Worm (Caenorhabditis elegans) whole organism, young adult: ENCODE measurements around the gene Y37D8A.26.
A peak's percentile ranks its signal among the peaks of the same experiment; 100 is the strongest.

ENCODE experiments used
- D2030.7 ChIP-seq: fragments of 200-800 bp; sonication (Bioruptor generic); IDR thresholded peaks from 2 replicates; pipeline ENCODE4 v1.3.6; 2022; ENCODE audit warnings: missing genetic modification reagents, missing genetic modification characterization, missing compliant biosample characterization
- F33H1.4 ChIP-seq: fragments of 200-800 bp; sonication (Bioruptor generic); IDR thresholded peaks from 2 replicates; pipeline ENCODE4 v1.3.6; 2022; ENCODE audit warnings: missing genetic modification reagents, missing genetic modification characterization, missing compliant biosample characterization
- K12H6.12 ChIP-seq: fragments of 200-800 bp; sonication (Bioruptor generic); optimal IDR thresholded peaks from 2 replicates; lab custom pipeline; 2018; ENCODE audit warnings: mild to moderate bottlenecking, missing genetic modification characterization, missing compliant biosample characterization
- Y79H2A.3 ChIP-seq: fragments of 200-800 bp; sonication (Bioruptor generic); conservative IDR thresholded peaks from 2 replicates; pipeline ENCODE4 v1.3.6; 2022; ENCODE audit warnings: missing genetic modification reagents, missing genetic modification characterization, missing compliant biosample characterization
- ZK185.1 ChIP-seq: sonication (generic microtip); optimal IDR thresholded peaks from 2 replicates; lab custom pipeline; 2016; ENCODE audit warnings: mild to moderate bottlenecking, missing genetic modification characterization, missing compliant biosample characterization; ENCODE audit not compliant: poor library complexity, severe bottlenecking
- ama-1 ChIP-seq, 3 experiments: fragments of 150-350 bp in 1 of 3; sonication (generic microtip) in 2 of 3; optimal IDR thresholded peaks; 2 replicates each; lab custom pipeline; 2014 to 2018; ENCODE audit warnings: missing biosample characterization in 2 of 3, missing genetic modification characterization in 2 of 3, missing genetic modification reagents in 2 of 3
- aptf-2 ChIP-seq: fragments of 200-800 bp; sonication (Bioruptor generic); conservative IDR thresholded peaks from 2 replicates; pipeline ENCODE4 v1.3.6; 2022; ENCODE audit warnings: missing genetic modification reagents, missing genetic modification characterization, missing compliant biosample characterization
- aptf-3 ChIP-seq: fragments of 200-800 bp; sonication (Bioruptor generic); IDR thresholded peaks from 2 replicates; pipeline ENCODE4 v1.3.6; 2022; ENCODE audit warnings: missing genetic modification characterization, missing compliant biosample characterization
- attf-5 ChIP-seq: fragments of 200-800 bp; sonication (Bioruptor generic); optimal IDR thresholded peaks from 2 replicates; lab custom pipeline; 2018; ENCODE audit warnings: mild to moderate bottlenecking, missing genetic modification characterization, missing compliant biosample characterization
- bed-1 ChIP-seq: fragments of 200-800 bp; sonication (Bioruptor generic); IDR thresholded peaks from 2 replicates; pipeline ENCODE4 v1.3.6; 2022; ENCODE audit warnings: missing genetic modification reagents, missing genetic modification characterization, missing compliant biosample characterization
- bed-2 ChIP-seq: fragments of 200-800 bp; sonication (Bioruptor generic); IDR thresholded peaks from 2 replicates; pipeline ENCODE4 v1.3.6; 2022; ENCODE audit warnings: missing genetic modification reagents, missing genetic modification characterization, missing compliant biosample characterization
- ceh-100 ChIP-seq: fragments of 200-800 bp; sonication (Bioruptor generic); IDR thresholded peaks from 2 replicates; pipeline ENCODE4 v1.3.6; 2022; ENCODE audit warnings: missing genetic modification reagents, missing genetic modification characterization, missing compliant biosample characterization
- ceh-40 ChIP-seq: fragments of 200-800 bp; sonication (Bioruptor generic); IDR thresholded peaks from 2 replicates; pipeline ENCODE4 v1.3.6; 2022; ENCODE audit warnings: missing genetic modification characterization, missing compliant biosample characterization
- ceh-58 ChIP-seq: fragments of 200-800 bp; sonication (Bioruptor generic); IDR thresholded peaks from 2 replicates; pipeline ENCODE4 v1.3.6; 2022; ENCODE audit warnings: missing genetic modification characterization, missing compliant biosample characterization
- ceh-91 ChIP-seq: fragments of 200-800 bp; sonication (Bioruptor generic); IDR thresholded peaks from 2 replicates; pipeline ENCODE4 v1.3.6; 2022; ENCODE audit warnings: missing genetic modification reagents, missing genetic modification characterization, missing compliant biosample characterization
- dox-1 ChIP-seq: fragments of 200-800 bp; sonication (Bioruptor generic); IDR thresholded peaks from 2 replicates; pipeline ENCODE4 v1.3.6; 2022; ENCODE audit warnings: missing genetic modification reagents, missing genetic modification characterization, missing compliant biosample characterization
- dpl-1 ChIP-seq: fragments of 150-350 bp; optimal IDR thresholded peaks from 2 replicates; lab custom pipeline; 2014; ENCODE audit warnings: missing biosample characterization, missing genetic modification reagents, missing genetic modification characterization
- efl-1 ChIP-seq: fragments of 150-350 bp; optimal IDR thresholded peaks from 2 replicates; lab custom pipeline; 2014; ENCODE audit warnings: missing biosample characterization, missing genetic modification reagents, missing genetic modification characterization
- egrh-3 ChIP-seq: fragments of 200-800 bp; sonication (Bioruptor generic); IDR thresholded peaks from 2 replicates; pipeline ENCODE4 v1.3.6; 2022; ENCODE audit warnings: missing genetic modification reagents, missing genetic modification characterization, missing compliant biosample characterization
- him-1 ChIP-seq: sonication (generic microtip); optimal IDR thresholded peaks from 2 replicates; lab custom pipeline; 2016; ENCODE audit warnings: missing genotype, missing genetic modification reagents, missing genetic modification characterization, missing compliant biosample characterization
- hlh-26 ChIP-seq: fragments of 200-800 bp; sonication (Bioruptor generic); conservative IDR thresholded peaks from 2 replicates; pipeline ENCODE4 v1.3.6; 2022; ENCODE audit warnings: missing genetic modification reagents, missing genetic modification characterization, missing compliant biosample characterization
- hmg-1.2 ChIP-seq: fragments of 200-800 bp; sonication (Bioruptor generic); IDR thresholded peaks from 2 replicates; pipeline ENCODE4 v1.3.6; 2022; ENCODE audit warnings: missing genetic modification reagents, missing genetic modification characterization, missing compliant biosample characterization
- hmg-20 ChIP-seq: fragments of 200-800 bp; sonication (Bioruptor generic); IDR thresholded peaks from 2 replicates; pipeline ENCODE4 v1.3.6; 2022; ENCODE audit warnings: missing genetic modification reagents, missing genetic modification characterization, missing compliant biosample characterization
- hsf-1 ChIP-seq: fragments of 200-800 bp; sonication (Bioruptor generic); IDR thresholded peaks from 2 replicates; pipeline ENCODE4 v1.3.6; 2022; ENCODE audit warnings: missing genetic modification reagents, missing genetic modification characterization, missing compliant biosample characterization
- let-607 ChIP-seq, 2 experiments: fragments of 200-800 bp in 1 of 2; sonication (Bioruptor generic) in 1 of 2; sonication (generic microtip) in 1 of 2; optimal IDR thresholded peaks; 2 replicates each; lab custom pipeline; 2016 to 2018; ENCODE audit warnings: mild to moderate bottlenecking in 2 of 2, missing compliant biosample characterization in 2 of 2, missing genetic modification characterization in 2 of 2, moderate library complexity in 2 of 2, missing genotype in 1 of 2
- lin-54 ChIP-seq: fragments of 200-800 bp; sonication (Bioruptor generic); optimal IDR thresholded peaks from 2 replicates; lab custom pipeline; 2018; ENCODE audit warnings: mild to moderate bottlenecking, missing genetic modification characterization, missing compliant biosample characterization
- lsl-1 ChIP-seq: fragments of 200-800 bp; sonication (Bioruptor generic); optimal IDR thresholded peaks from 2 replicates; lab custom pipeline; 2018; ENCODE audit warnings: mild to moderate bottlenecking, missing genetic modification characterization, moderate library complexity, missing compliant biosample characterization
- madf-3 ChIP-seq: fragments of 200-800 bp; sonication (Bioruptor generic); IDR thresholded peaks from 2 replicates; pipeline ENCODE4 v1.3.6; 2022; ENCODE audit warnings: missing genetic modification reagents, missing genetic modification characterization, missing compliant biosample characterization
- madf-6 ChIP-seq: fragments of 200-800 bp; sonication (Bioruptor generic); IDR thresholded peaks from 2 replicates; pipeline ENCODE4 v1.3.6; 2022; ENCODE audit warnings: missing genetic modification reagents, missing genetic modification characterization, missing compliant biosample characterization
- madf-8 ChIP-seq: fragments of 200-800 bp; sonication (Bioruptor generic); conservative IDR thresholded peaks from 2 replicates; pipeline ENCODE4 v1.3.6; 2022; ENCODE audit warnings: missing genetic modification reagents, missing genetic modification characterization, missing compliant biosample characterization
- nfya-2 ChIP-seq: fragments of 200-800 bp; sonication (Bioruptor generic); IDR thresholded peaks from 2 replicates; pipeline ENCODE4 v1.3.6; 2022; ENCODE audit warnings: missing genetic modification reagents, missing genetic modification characterization, missing compliant biosample characterization
- nhr-90 ChIP-seq: sonication (generic microtip); optimal IDR thresholded peaks from 2 replicates; lab custom pipeline; 2016; ENCODE audit warnings: missing genotype, mild to moderate bottlenecking, missing genetic modification characterization, missing compliant biosample characterization
- pbrm-1 ChIP-seq: fragments of 200-800 bp; sonication (Bioruptor generic); IDR thresholded peaks from 2 replicates; pipeline ENCODE4 v1.3.6; 2022; ENCODE audit warnings: missing genetic modification reagents, missing genetic modification characterization, missing compliant biosample characterization
- rcor-1 ChIP-seq: fragments of 200-800 bp; sonication (Bioruptor generic); IDR thresholded peaks from 2 replicates; pipeline ENCODE4 v1.3.6; 2022; ENCODE audit warnings: missing genetic modification reagents, missing genetic modification characterization, missing compliant biosample characterization
- rec-8 ChIP-seq, 2 experiments: sonication (generic microtip); optimal IDR thresholded peaks; 2 replicates each; lab custom pipeline; 2016; ENCODE audit warnings: mild to moderate bottlenecking in 2 of 2, missing genetic modification characterization in 2 of 2, missing genetic modification reagents in 2 of 2, missing genotype in 2 of 2, missing biosample characterization in 1 of 2, missing compliant biosample characterization in 1 of 2, moderate library complexity in 1 of 2
- repo-1 ChIP-seq: sonication (generic microtip); optimal IDR thresholded peaks from 2 replicates; lab custom pipeline; 2017; ENCODE audit warnings: mild to moderate bottlenecking, missing genetic modification characterization, missing compliant biosample characterization
- sea-2 ChIP-seq: fragments of 200-800 bp; sonication (Bioruptor generic); IDR thresholded peaks from 2 replicates; pipeline ENCODE4 v1.3.6; 2022; ENCODE audit warnings: missing genetic modification characterization, missing compliant biosample characterization
- sptf-2 ChIP-seq: fragments of 200-800 bp; sonication (Bioruptor generic); optimal IDR thresholded peaks from 2 replicates; lab custom pipeline; 2018; ENCODE audit warnings: mild to moderate bottlenecking, missing genetic modification characterization, missing compliant biosample characterization
- xnd-1 ChIP-seq: sonication (generic microtip); optimal IDR thresholded peaks from 2 replicates; lab custom pipeline; 2016; ENCODE audit warnings: missing genotype, missing genetic modification reagents, missing genetic modification characterization, missing compliant biosample characterization
- zfh-2 ChIP-seq: fragments of 200-800 bp; sonication (Bioruptor generic); conservative IDR thresholded peaks from 2 replicates; pipeline ENCODE4 v1.3.6; 2022; ENCODE audit warnings: missing genetic modification reagents, missing genetic modification characterization, missing compliant biosample characterization
- ztf-25 ChIP-seq: fragments of 200-800 bp; sonication (Bioruptor generic); IDR thresholded peaks from 2 replicates; pipeline ENCODE4 v1.3.6; 2022; ENCODE audit warnings: missing genetic modification reagents, missing genetic modification characterization, missing compliant biosample characterization

Gene Y37D8A.26

ce11 chrIII:12885153-12885552, 28.6 kb upstream of the Y37D8A.26 start:
- TF ChIP-seq zfh-2 (GFP tag; lab: Robert Waterston, UW) (peak; percentile 66), bed-1 (GFP tag; lab: Robert Waterston, UW) (0 out of 2 replicates have a peak, but pooled peaks have one; percentile 67), D2030.7 (no peak)

DNA sequence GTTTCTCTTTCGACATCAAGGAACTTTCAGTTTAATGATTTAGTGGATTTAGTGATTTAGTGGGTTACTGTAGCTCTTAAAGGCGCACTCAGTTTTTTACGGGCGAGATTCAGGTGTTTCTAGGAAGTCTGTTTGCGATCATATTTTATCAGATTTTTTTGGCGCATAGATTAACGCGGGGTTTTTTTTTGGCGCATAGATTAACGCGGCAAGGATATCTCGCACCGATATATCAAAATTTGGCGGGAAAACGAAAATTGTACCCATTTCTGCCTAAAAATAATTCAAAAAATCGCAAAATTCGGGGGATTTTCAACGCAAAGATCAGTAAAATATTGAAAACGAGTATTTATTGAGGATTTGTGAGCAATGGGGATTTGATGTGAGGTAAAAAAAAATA, 24.2 kb upstream of the Y37D8A.26 start:
- 0 out of 2 replicates have a peak, but pooled peaks have one; percentile 42 for TF ChIP-seq hsf-1 (GFP tag; lab: Robert Waterston, UW)
- TF ChIP-seq pbrm-1 (GFP tag; lab: Robert Waterston, UW): no peak
- no peak for TF ChIP-seq ama-1 (optimal IDR thresholded peaks at IDR 0.05; lab: Kevin White, UChicago)
- peak in 1 of 2 experiments; percentile 8 for TF ChIP-seq ama-1 (GFP tag; optimal IDR thresholded peaks at IDR 0.05; lab: Kevin White, UChicago)
- peak; percentile 64 for TF ChIP-seq xnd-1 (tag; lab: Kevin White, UChicago)
- peak; percentile 7 for TF ChIP-seq lsl-1 (GFP tag; lab: Kevin White, UChicago)
- peak; percentile 61 for TF ChIP-seq ceh-91
- peak; percentile 37 for TF ChIP-seq him-1
- TF ChIP-seq hmg-1.2 (GFP tag; lab: Robert Waterston, UW): 0 out of 2 replicates have a peak, but pooled peaks have one; percentile 13
- peak; percentile 77 for TF ChIP-seq efl-1 (GFP tag; lab: Kevin White, UChicago)
- TF ChIP-seq madf-8: peak; percentile 69
- TF ChIP-seq repo-1: no peak
- TF ChIP-seq aptf-2 (GFP tag; lab: Robert Waterston, UW): 0 out of 2 replicates have a peak, but pooled peaks have one; percentile 17
- no peak for TF ChIP-seq bed-2 (GFP tag; lab: Robert Waterston, UW)
- TF ChIP-seq F33H1.4 (GFP tag; lab: Robert Waterston, UW): peak; percentile 63
- TF ChIP-seq dpl-1 (GFP tag; lab: Kevin White, UChicago): peak; percentile 11
- no peak for TF ChIP-seq lin-54 (GFP tag; lab: Kevin White, UChicago)
- no peak for TF ChIP-seq attf-5 (GFP tag; lab: Kevin White, UChicago)
- peak; percentile 53; the same call in 1 of the 2 replicates for TF ChIP-seq D2030.7
- TF ChIP-seq K12H6.12 (tag; lab: Kevin White, UChicago): no peak
- TF ChIP-seq madf-6: peak; percentile 78
- TF ChIP-seq sptf-2 (GFP tag; lab: Kevin White, UChicago): no peak

ce11 chrIII:12877527-12878234, 21.2 kb upstream of the Y37D8A.26 start, which contains the start of the genes cec-7 and enu-3.5:
TSS of gene cec-7 (minus strand) at chrIII:12877577.
TSS of gene enu-3.5 (plus strand) at chrIII:12878196.
- TF ChIP-seq Y79H2A.3 (GFP tag; lab: Robert Waterston, UW) (no peak), aptf-3 (GFP tag; lab: Robert Waterston, UW) (no peak), egrh-3 (GFP tag; lab: Robert Waterston, UW) (peak; percentile 63; the same call in 1 of the 2 replicates), sea-2 (GFP tag; lab: Robert Waterston, UW) (no peak), dox-1 (GFP tag; lab: Robert Waterston, UW) (peak; percentile 41), hlh-26 (GFP tag; lab: Robert Waterston, UW) (no peak), ztf-25 (0 out of 2 replicates have a peak, but pooled peaks have one; percentile 15), ceh-100 (GFP tag; lab: Robert Waterston, UW) (peak; percentile 81), nhr-90 (tag; lab: Kevin White, UChicago) (no peak), ZK185.1 (tag; lab: Kevin White, UChicago) (no peak), aptf-2 (GFP tag; lab: Robert Waterston, UW) (0 out of 2 replicates have a peak, but pooled peaks have one; percentile 6), attf-5 (GFP tag; lab: Kevin White, UChicago) (no peak), hmg-20 (GFP tag; lab: Robert Waterston, UW) (no peak), let-607 (tag; optimal IDR thresholded peaks at IDR 0.05; lab: Kevin White, UChicago) (no peak), rec-8 (tag; optimal IDR thresholded peaks at IDR 0.05; lab: Kevin White, UChicago) (no peak), rcor-1 (GFP tag; lab: Robert Waterston, UW) (no peak), madf-3 (no peak), ceh-58 (no peak), hsf-1 (GFP tag; lab: Robert Waterston, UW) (0 out of 2 replicates have a peak, but pooled peaks have one; percentile 23), nfya-2 (no peak), ceh-40 (no peak)
- TF ChIP-seq, all 124 proteins: peak for 6
